Worm (Caenorhabditis elegans): Measurements from ENCODE around the gene ZK666.14.

DNA sequence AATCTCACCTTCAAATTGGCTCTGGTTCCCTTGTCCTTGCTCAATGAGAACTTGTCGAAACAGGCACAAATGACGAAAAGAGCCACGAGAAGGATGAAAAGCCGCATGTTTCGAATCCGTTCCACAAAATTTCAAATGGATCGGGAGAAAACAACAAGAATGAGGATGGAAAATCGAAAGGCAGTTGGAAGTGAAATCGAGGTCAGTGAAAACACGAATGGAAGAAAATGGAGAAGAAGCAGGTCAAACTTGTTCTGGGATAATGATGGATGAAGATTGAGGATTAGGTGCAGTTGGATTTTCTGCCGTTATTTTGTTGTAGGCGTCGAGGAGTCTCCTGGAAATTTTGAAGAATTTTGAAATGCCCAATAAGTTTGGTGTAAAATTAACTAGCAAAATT lies 28.5 kb downstream of the ZK666.14 start:
- TF ChIP-seq ces-1 (GFP tag; optimal IDR thresholded peaks at IDR 0.05) (no peak), unc-62 (GFP tag; optimal IDR thresholded peaks at IDR 0.05) (no peak), unc-39 (tag; optimal IDR thresholded peaks at IDR 0.05) (no peak)
